Worm (Caenorhabditis elegans) whole organism, L4 larva: ENCODE results near the gene dpy-10.

ENCODE experiments used
- aha-1 ChIP-seq: fragments of 150-350 bp; peaks from one replicate; lab custom pipeline; 2014; ENCODE audit warnings: missing biosample characterization, missing genetic modification characterization
- dpl-1 ChIP-seq: fragments of 150-350 bp; optimal IDR thresholded peaks from 2 replicates; lab custom pipeline; 2014; ENCODE audit warnings: missing biosample characterization, missing genetic modification reagents, missing genetic modification characterization
- egl-27 ChIP-seq: sonication (generic microtip); optimal IDR thresholded peaks from 3 replicates; lab custom pipeline; 2017; ENCODE audit warnings: missing biosample characterization, missing genetic modification reagents, missing genetic modification characterization
- jun-1 ChIP-seq: fragments of 150-350 bp; optimal IDR thresholded peaks from 2 replicates; lab custom pipeline; 2014; ENCODE audit warnings: missing biosample characterization, missing genetic modification reagents, missing genetic modification characterization
- mxl-3 ChIP-seq: fragments of 200-800 bp; sonication (Bioruptor generic); optimal IDR thresholded peaks from 2 replicates; lab custom pipeline; 2018; ENCODE audit warnings: mild to moderate bottlenecking, missing genetic modification characterization, missing compliant biosample characterization
- nhr-237 ChIP-seq: sonication (generic microtip); optimal IDR thresholded peaks from 2 replicates; lab custom pipeline; 2017; ENCODE audit warnings: missing biosample characterization, missing genetic modification characterization
- nhr-76 ChIP-seq: fragments of 150-350 bp; optimal IDR thresholded peaks from 2 replicates; lab custom pipeline; 2014; ENCODE audit warnings: missing biosample characterization, missing genetic modification characterization
- nhr-77 ChIP-seq: fragments of 150-350 bp; optimal IDR thresholded peaks from 2 replicates; lab custom pipeline; 2014; ENCODE audit warnings: missing biosample characterization, missing genetic modification characterization
- pqm-1 ChIP-seq: sonication (generic microtip); optimal IDR thresholded peaks from 2 replicates; lab custom pipeline; 2017; ENCODE audit warnings: missing biosample characterization, missing genetic modification characterization
- skn-1 ChIP-seq: fragments of 150-350 bp; optimal IDR thresholded peaks from 2 replicates; lab custom pipeline; 2014; ENCODE audit warnings: missing biosample characterization, missing genetic modification characterization

DNA sequence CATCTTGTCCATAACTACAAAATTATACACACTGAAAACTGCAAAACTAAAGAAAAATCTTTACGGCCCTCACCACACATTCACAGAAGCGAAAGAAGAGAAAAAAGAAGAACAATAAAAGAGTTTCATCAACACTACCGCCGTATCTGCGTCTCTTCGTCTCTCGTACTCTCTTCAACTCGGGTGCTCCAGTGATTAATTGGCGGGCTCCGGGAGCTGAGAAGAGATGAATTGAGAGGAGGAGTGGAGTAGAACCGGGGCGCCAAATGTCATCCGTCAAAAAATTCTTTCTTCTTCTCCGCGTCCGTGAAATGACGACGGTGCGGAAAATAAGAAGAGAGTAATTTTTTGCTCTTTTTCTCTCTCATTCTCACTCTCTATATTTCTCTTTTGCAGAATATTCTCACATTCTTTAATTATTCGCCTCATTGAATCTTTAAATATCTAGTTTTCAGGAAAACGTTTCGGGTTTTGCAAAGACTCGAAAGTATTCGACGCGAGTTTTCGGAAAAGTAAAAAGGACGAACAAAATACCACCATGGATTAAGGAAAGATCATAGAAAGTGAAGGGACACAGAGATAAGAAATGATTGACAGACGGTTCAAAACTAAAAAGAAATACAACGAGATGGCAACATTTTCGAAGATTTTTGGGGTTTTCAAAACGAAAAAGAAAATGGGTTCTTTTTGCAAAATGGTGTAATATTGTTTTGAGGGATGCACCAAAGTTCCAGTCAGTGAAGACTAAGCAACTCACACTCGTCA, 4.3 kb downstream of the dpy-10 start:
- TF ChIP-seq dpl-1 (GFP tag; lab: Kevin White, UChicago) (no peak), pqm-1 (tag; lab: Kevin White, UChicago) (no peak), mxl-3 (no peak), skn-1 (tag; lab: Kevin White, UChicago) (no peak), nhr-237 (tag; lab: Kevin White, UChicago) (no peak), nhr-76 (tag; lab: Kevin White, UChicago) (no peak), nhr-77 (tag; lab: Kevin White, UChicago) (no peak), egl-27 (tag; lab: Kevin White, UChicago) (no peak), jun-1 (tag; lab: Kevin White, UChicago) (no peak), aha-1 (no peak)
